Worm (Caenorhabditis elegans) whole organism, L1 larva: Measurements from ENCODE around the gene C16D9.8.

Experiments
- ces-1 ChIP-seq: fragments of 150-350 bp; optimal IDR thresholded peaks from 2 replicates; lab custom pipeline; 2014; ENCODE audit warnings: missing biosample characterization, missing genetic modification reagents, missing genetic modification characterization
- egl-27 ChIP-seq, 2 experiments: fragments of 150-350 bp in 1 of 2; sonication (generic microtip); optimal IDR thresholded peaks; 3 replicates each; lab custom pipeline; 2017 to 2018; ENCODE audit warnings: missing biosample characterization in 2 of 2, missing genetic modification characterization in 2 of 2, missing genetic modification reagents in 2 of 2
- nhr-76 ChIP-seq: sonication (generic microtip); optimal IDR thresholded peaks from 2 replicates; lab custom pipeline; 2017; ENCODE audit warnings: missing biosample characterization, missing genetic modification characterization
- snpc-4 ChIP-seq: fragments of 150-350 bp; optimal IDR thresholded peaks from 2 replicates; lab custom pipeline; 2014; ENCODE audit warnings: missing biosample characterization, missing genetic modification characterization
- sox-4 ChIP-seq: sonication (generic microtip); optimal IDR thresholded peaks from 2 replicates; lab custom pipeline; 2016; ENCODE audit warnings: missing genetic modification characterization, missing compliant biosample characterization
- tlp-1 ChIP-seq: fragments of 150-350 bp; optimal IDR thresholded peaks from 2 replicates; lab custom pipeline; 2014; ENCODE audit warnings: missing biosample characterization, missing genetic modification characterization
- unc-62 ChIP-seq: fragments of 150-350 bp; optimal IDR thresholded peaks from 2 replicates; lab custom pipeline; 2014; ENCODE audit warnings: missing biosample characterization, missing genetic modification reagents, missing genetic modification characterization
- xbp-1 ChIP-seq: sonication (generic microtip); optimal IDR thresholded peaks from 2 replicates; lab custom pipeline; 2016; ENCODE audit warnings: missing genetic modification characterization, missing compliant biosample characterization

- no peak for TF ChIP-seq nhr-76
- no peak for TF ChIP-seq unc-62 (GFP tag; lab: Kevin White, UChicago)
- no peak for TF ChIP-seq xbp-1 (tag; lab: Kevin White, UChicago)
- TF ChIP-seq snpc-4 (tag; lab: Kevin White, UChicago), result no peak
- no peak for TF ChIP-seq ces-1 (GFP tag; lab: Kevin White, UChicago)
- no peak for TF ChIP-seq tlp-1 (tag; lab: Kevin White, UChicago)
- TF ChIP-seq egl-27 (tag; optimal IDR thresholded peaks at IDR 0.05; lab: Kevin White, UChicago), result no peak
- TF ChIP-seq sox-4 (tag; lab: Kevin White, UChicago), result no peak
Measured at ce11 chrV:8253946-8254345, 9.4 kb downstream of the C16D9.8 start.
